Worm (Caenorhabditis elegans) whole organism, late embryonic: ENCODE measurements around the gene clec-183.

ENCODE experiments used
- hlh-6 ChIP-seq: sonication (generic microtip); optimal IDR thresholded peaks from 2 replicates; lab custom pipeline; 2016; ENCODE audit warnings: missing genotype, missing genetic modification characterization, missing compliant biosample characterization
- lin-11 ChIP-seq: fragments of 200-800 bp; sonication (Bioruptor generic); optimal IDR thresholded peaks from 2 replicates; lab custom pipeline; 2018; ENCODE audit warnings: mild to moderate bottlenecking, missing genetic modification characterization, missing compliant biosample characterization
- pag-3 ChIP-seq: sonication (generic microtip); optimal IDR thresholded peaks from 2 replicates; lab custom pipeline; 2016; ENCODE audit warnings: missing compliant biosample characterization, missing genetic modification characterization, borderline replicate concordance
- ttx-3 ChIP-seq: sonication (generic microtip); optimal IDR thresholded peaks from 2 replicates; lab custom pipeline; 2016; ENCODE audit warnings: missing genetic modification reagents, missing genetic modification characterization, missing compliant biosample characterization

DNA sequence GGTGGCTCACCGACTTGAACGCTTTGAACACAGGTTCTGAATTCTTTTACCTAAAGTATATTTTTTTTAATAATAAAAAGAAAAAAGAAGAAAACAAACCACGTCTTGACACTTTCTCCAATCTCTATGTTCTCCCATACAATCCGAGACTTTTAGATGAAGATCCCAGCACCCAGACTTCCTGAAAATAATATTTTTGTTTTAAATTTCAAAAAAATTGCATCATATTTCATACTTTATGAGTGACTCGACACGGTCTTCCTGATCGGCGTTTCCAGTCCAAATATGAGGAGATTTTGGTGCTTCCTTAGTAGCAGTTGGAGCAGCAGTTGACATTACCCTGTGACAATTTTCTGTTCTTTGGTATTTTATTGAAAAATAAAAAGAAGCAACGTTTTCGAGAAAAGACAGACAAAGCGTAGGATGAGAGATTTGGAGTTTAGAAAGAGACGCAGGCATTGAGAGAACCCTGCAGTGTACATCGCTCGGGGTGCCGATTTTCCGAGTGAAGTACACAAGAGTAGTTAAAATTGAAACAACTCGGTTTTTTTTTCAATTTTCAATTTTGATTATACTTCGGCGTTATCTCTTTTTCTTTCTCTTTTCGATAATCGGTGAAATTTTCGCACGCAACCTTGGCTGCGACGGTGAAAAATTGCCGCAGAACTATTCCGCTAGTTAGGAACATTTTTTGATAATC is 7.9 kb downstream of the clec-183 start, which contains the start of the genes coa-4 and T20D3.14:
- TF ChIP-seq hlh-6 (tag; lab: Kevin White, UChicago) (no peak), lin-11 (tag; lab: Kevin White, UChicago) (no peak), ttx-3 (tag; lab: Kevin White, UChicago) (no peak), pag-3 (tag; lab: Kevin White, UChicago) (no peak)
